Worm (Caenorhabditis elegans): Measurements from ENCODE around the gene K03B8.6.

DNA sequence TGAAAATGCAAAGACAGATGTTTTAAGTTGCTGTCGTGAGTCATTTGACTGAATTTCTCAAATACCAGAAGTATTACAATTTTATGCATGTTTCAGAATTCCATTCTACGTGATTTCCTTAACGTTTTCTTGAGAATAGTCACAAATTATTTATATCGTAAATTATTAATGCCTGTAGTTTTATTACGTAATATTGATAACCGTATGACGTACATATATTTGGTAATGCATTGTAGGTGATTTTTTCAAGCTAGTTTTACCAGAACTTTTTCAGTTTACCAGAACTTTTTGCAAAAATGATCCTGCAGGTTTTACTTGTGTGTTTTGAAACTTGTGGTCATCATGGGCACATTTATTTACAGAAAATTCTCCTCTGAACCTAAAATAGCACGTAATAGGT lies 33.5 kb upstream of the K03B8.6 start:
- TF ChIP-seq unc-62 (GFP tag; optimal IDR thresholded peaks at IDR 0.05) (no peak), unc-39 (tag; optimal IDR thresholded peaks at IDR 0.05) (no peak), mep-1 (tag; optimal IDR thresholded peaks at IDR 0.05) (no peak), ztf-11 (tag; optimal IDR thresholded peaks at IDR 0.05) (no peak), lsy-2 (tag; optimal IDR thresholded peaks at IDR 0.05) (no peak), nhr-12 (tag; optimal IDR thresholded peaks at IDR 0.05) (no peak), nhr-76 (tag; optimal IDR thresholded peaks at IDR 0.05) (no peak), M03D4.4 (tag; optimal IDR thresholded peaks at IDR 0.05) (no peak), mab-5 (tag; optimal IDR thresholded peaks at IDR 0.05) (no peak), ceh-39 (tag; optimal IDR thresholded peaks at IDR 0.05) (no peak), elt-1 (tag; optimal IDR thresholded peaks at IDR 0.05; ENCODE audit: borderline replicate concordance, insufficient read depth) (no peak), pha-4 (tag; optimal IDR thresholded peaks at IDR 0.05) (no peak)
